Worm (Caenorhabditis elegans) whole organism, midembryonic: ENCODE measurements around the gene C04A2.15.

ENCODE experiments used
- flt-1 ChIP-seq: fragments of 200-800 bp; sonication (Bioruptor generic); IDR thresholded peaks from 2 replicates; pipeline ENCODE4 v1.3.6; 2022; ENCODE audit warnings: missing genetic modification characterization, missing compliant biosample characterization
- tab-1 ChIP-seq: fragments of 200-800 bp; sonication (Bioruptor generic); IDR thresholded peaks from 2 replicates; pipeline ENCODE4 v1.3.6; 2022; ENCODE audit warnings: missing genetic modification characterization, missing compliant biosample characterization

- TF ChIP-seq flt-1 (GFP tag; lab: Robert Waterston, UW) (no peak), tab-1 (no peak)
These were observed 11.4 kb upstream of the C04A2.15 start for ce11 chrII:6840663-6841062.
